Fruit fly (Drosophila melanogaster): Measurements from ENCODE around the gene AIF.

AIF gene

DNA sequence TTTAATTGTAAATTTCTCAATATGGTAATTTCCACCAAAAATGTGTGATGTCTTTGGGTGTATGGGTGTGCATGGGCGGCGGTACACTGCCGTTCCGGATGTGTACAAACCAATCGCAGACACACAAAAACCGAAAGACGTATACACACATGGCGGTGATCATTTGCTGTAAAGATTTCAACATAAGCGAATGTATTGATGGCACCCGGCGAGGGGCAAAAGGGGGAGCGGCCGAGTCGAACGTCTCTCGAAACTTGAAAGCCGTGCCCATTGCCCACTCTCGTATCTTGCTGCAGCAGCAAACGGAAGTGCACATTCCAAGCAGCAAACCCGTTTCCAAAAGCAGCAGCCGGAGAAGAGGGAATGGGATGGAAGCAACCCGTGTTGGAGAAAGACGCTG lies 10.7 kb downstream of the AIF start (continued):
- no peak for TF ChIP-seq lmd (GFP tag; IDR thresholded peaks at IDR 0.05)
- no peak for TF ChIP-seq dimm (GFP tag; IDR thresholded peaks at IDR 0.05)
- TF ChIP-seq NC2α (GFP tag; optimal IDR thresholded peaks at IDR 0.05), result no peak
- TF ChIP-seq hb (GFP tag; IDR thresholded peaks at IDR 0.05; ENCODE audit: partially characterized antibody), result no peak
- no peak for TF ChIP-seq CG4424 (GFP tag; optimal IDR thresholded peaks at IDR 0.05)
- TF ChIP-seq CkIIα-i1 (GFP tag; IDR thresholded peaks at IDR 0.05), result no peak
- TF ChIP-seq Sox102F (GFP tag; optimal IDR thresholded peaks at IDR 0.05), result no peak
- no peak for TF ChIP-seq sqz (GFP tag; optimal IDR thresholded peaks at IDR 0.05)
- TF ChIP-seq Vsx1 (GFP tag; optimal IDR thresholded peaks at IDR 0.05), result no peak
- no peak for TF ChIP-seq CG9727 (GFP tag; optimal IDR thresholded peaks at IDR 0.05)
- no peak for TF ChIP-seq CG6689 (GFP tag; IDR thresholded peaks at IDR 0.05)
- no peak for TF ChIP-seq nerfin-2 (GFP tag; IDR thresholded peaks at IDR 0.05; ENCODE audit: partially characterized antibody)
- no peak for TF ChIP-seq Fer1 (GFP tag; optimal IDR thresholded peaks at IDR 0.05)
- no peak for TF ChIP-seq stwl (tag; optimal IDR thresholded peaks at IDR 0.05)
- no peak for TF ChIP-seq CG8290 (GFP tag; optimal IDR thresholded peaks at IDR 0.05)
- peak in 1 of 2 experiments; percentile 13 for TF ChIP-seq CG8290 (tag; optimal IDR thresholded peaks at IDR 0.05)
- no peak for TF ChIP-seq gsb (GFP tag; IDR thresholded peaks at IDR 0.05)
- peak; percentile 70 for TF ChIP-seq Med (GFP tag)
- TF ChIP-seq CG42726 (GFP tag; IDR thresholded peaks at IDR 0.05; ENCODE audit: partially characterized antibody), result 0 out of 2 replicates have a peak, but pooled peaks have one; percentile 34
- TF ChIP-seq Awh (GFP tag; IDR thresholded peaks at IDR 0.05), result peak; percentile 29; the same call in 1 of the 2 replicates
- TF ChIP-seq ranshi (GFP tag; IDR thresholded peaks at IDR 0.05), result 0 out of 2 replicates have a peak, but pooled peaks have one; percentile 1
- TF ChIP-seq bab2 (GFP tag; optimal IDR thresholded peaks at IDR 0.05), result no peak
- TF ChIP-seq ind (GFP tag; optimal IDR thresholded peaks at IDR 0.05), result no peak
- peak; percentile 79 for TF ChIP-seq CG32767 (GFP tag; IDR thresholded peaks at IDR 0.05)
- TF ChIP-seq Meics (GFP tag; optimal IDR thresholded peaks at IDR 0.05), result no peak
- TF ChIP-seq CG14014 (GFP tag; IDR thresholded peaks at IDR 0.05), result 0 out of 2 replicates have a peak, but pooled peaks have one; percentile 11
- no peak for TF ChIP-seq sisA (GFP tag; IDR thresholded peaks at IDR 0.05)
- no peak for TF ChIP-seq CG10147 (GFP tag; optimal IDR thresholded peaks at IDR 0.05)
- no peak for TF ChIP-seq Pdp1 (GFP tag; optimal IDR thresholded peaks at IDR 0.05)
- no peak for TF ChIP-seq CG12659 (GFP tag; optimal IDR thresholded peaks at IDR 0.05)
- peak; percentile 39 for TF ChIP-seq slbo (GFP tag; IDR thresholded peaks at IDR 0.05)
- no peak for TF ChIP-seq Atf6 (GFP tag; IDR thresholded peaks at IDR 0.05)
- no peak for TF ChIP-seq fd96Cb (tag; optimal IDR thresholded peaks at IDR 0.05)
- no peak for TF ChIP-seq sc (optimal IDR thresholded peaks at IDR 0.05)
- TF ChIP-seq sc (GFP tag; optimal IDR thresholded peaks at IDR 0.05), result no peak
- TF ChIP-seq aop (GFP tag; IDR thresholded peaks at IDR 0.05), result peak; percentile 99
- peak; percentile 43 for TF ChIP-seq Adf1 (GFP tag; IDR thresholded peaks at IDR 0.05)
- no peak for TF ChIP-seq bbx (GFP tag; IDR thresholded peaks at IDR 0.05; ENCODE audit: partially characterized antibody)
- no peak for TF ChIP-seq ems (GFP tag; optimal IDR thresholded peaks at IDR 0.05)
- TF ChIP-seq lilli (GFP tag; optimal IDR thresholded peaks at IDR 0.05), result no peak
- TF ChIP-seq Gug (GFP tag; IDR thresholded peaks at IDR 0.05), result no peak
- TF ChIP-seq Dll (GFP tag; IDR thresholded peaks at IDR 0.05; ENCODE audit: partially characterized antibody), result no peak
- TF ChIP-seq CG10654 (GFP tag; optimal IDR thresholded peaks at IDR 0.05), result no peak
- TF ChIP-seq unpg (GFP tag; optimal IDR thresholded peaks at IDR 0.05), result no peak
- TF ChIP-seq Optix (GFP tag; IDR thresholded peaks at IDR 0.05), result no peak
- TF ChIP-seq ci (GFP tag; IDR thresholded peaks at IDR 0.05), result peak; percentile 32; the same call in 1 of the 3 replicates
- TF ChIP-seq dm (GFP tag; optimal IDR thresholded peaks at IDR 0.05), result no peak
- TF ChIP-seq trh (GFP tag; optimal IDR thresholded peaks at IDR 0.05), result no peak
- TF ChIP-seq CG10267 (tag; optimal IDR thresholded peaks at IDR 0.05), result no peak
